Worm (Caenorhabditis elegans): ENCODE results near the gene nspb-8.
A peak's percentile ranks its signal among the peaks of the same experiment; 100 is the strongest.

Gene nspb-8

DNA sequence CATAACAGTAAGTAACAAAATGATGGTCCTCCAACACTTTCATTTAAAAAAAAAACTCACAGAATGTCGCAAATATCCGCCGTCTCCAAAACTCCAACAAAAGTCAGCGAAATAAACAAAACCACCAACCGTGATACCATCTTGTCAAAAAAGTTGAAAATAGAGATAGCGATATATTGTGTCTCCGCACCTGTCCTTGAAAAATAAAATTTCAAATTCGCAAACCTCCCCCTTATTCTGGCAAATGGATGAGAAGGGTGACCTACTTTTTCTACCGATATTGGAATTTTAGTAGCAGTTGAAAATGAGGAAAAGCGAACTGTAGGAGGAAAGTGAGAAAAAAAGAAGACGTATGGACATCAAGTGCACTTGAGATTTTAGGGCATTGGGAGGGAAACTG is 25.0 kb upstream of the nspb-8 start, which contains the start of gene F19H8.2:
TSS of gene F19H8.2 (minus strand) at position 391 of the 400 bp plus-strand sequence.
- 0 out of 2 replicates have a peak, but pooled peaks have one; percentile 34 for TF ChIP-seq Y53G8AR.9 (GFP tag; conservative IDR thresholded peaks at IDR 0.05)
- no peak for TF ChIP-seq F55B11.4 (tag; optimal IDR thresholded peaks at IDR 0.05; ENCODE audit: borderline replicate concordance, insufficient read depth)
- no peak for TF ChIP-seq lag-1 (GFP tag; IDR thresholded peaks at IDR 0.05)
- TF ChIP-seq ceh-27 (GFP tag; optimal IDR thresholded peaks at IDR 0.05): peak; percentile 32

DNA sequence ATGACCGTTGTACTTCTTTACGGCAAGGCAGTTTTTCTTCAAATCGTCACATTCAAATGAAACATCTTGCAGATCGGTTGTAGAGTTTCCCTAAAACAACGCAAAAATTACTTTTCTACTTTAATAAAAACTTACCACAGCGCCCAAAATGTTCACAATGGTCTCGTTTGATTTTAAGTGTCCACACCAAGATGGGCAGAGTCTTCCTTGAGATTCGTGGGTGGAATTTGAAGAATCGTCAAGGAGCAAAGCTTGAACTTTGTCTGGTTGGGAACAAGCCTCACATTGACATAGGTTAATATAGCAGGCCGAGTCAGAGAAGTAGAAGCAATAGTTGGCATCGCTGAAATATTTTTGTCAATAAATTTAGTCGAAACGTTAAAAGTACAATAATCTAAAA is 24.6 kb upstream of the nspb-8 start:
- TF ChIP-seq F39B2.1 (GFP tag; IDR thresholded peaks at IDR 0.05): no peak
- TF ChIP-seq zim-3 (tag; optimal IDR thresholded peaks at IDR 0.05): no peak
- TF ChIP-seq aptf-2 (GFP tag; conservative IDR thresholded peaks at IDR 0.05): no peak
- no peak for TF ChIP-seq Y53F4B.3 (GFP tag; IDR thresholded peaks at IDR 0.05)
- TF ChIP-seq lin-26 (GFP tag; IDR thresholded peaks at IDR 0.05): no peak
- TF ChIP-seq F37B4.10 (GFP tag; IDR thresholded peaks at IDR 0.05): no peak
- no peak for TF ChIP-seq sdz-38 (tag; optimal IDR thresholded peaks at IDR 0.05)
- TF ChIP-seq ceh-27 (GFP tag; optimal IDR thresholded peaks at IDR 0.05): no peak
- TF ChIP-seq B0035.1 (tag; optimal IDR thresholded peaks at IDR 0.05): no peak
- TF ChIP-seq ceh-40 (GFP tag; IDR thresholded peaks at IDR 0.05): no peak

DNA sequence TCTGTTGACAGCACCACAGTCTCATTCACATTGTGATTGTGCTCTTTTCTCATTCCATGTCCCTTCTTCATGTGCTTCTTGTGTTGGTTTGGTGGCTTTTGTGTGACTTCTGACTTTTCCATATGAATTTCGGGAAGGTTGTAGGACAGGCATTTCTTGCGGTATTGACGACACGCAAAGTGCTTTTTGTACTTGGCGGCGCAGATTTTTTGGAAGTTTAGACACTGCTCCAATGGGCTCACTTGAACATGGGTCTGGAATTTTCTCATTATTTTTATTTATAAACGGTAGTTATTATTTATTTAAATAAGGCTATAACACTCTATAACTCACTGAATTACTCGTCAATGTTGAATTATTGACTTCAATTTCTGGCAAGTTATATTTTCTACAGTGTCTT is 23.8 kb upstream of the nspb-8 start:
- no peak for TF ChIP-seq lin-26 (GFP tag; IDR thresholded peaks at IDR 0.05)
- TF ChIP-seq ets-4 (GFP tag; optimal IDR thresholded peaks at IDR 0.05): no peak
- TF ChIP-seq ama-1 (optimal IDR thresholded peaks at IDR 0.05): peak; percentile 60
- no peak for TF ChIP-seq ama-1 (GFP tag; optimal IDR thresholded peaks at IDR 0.05)

DNA sequence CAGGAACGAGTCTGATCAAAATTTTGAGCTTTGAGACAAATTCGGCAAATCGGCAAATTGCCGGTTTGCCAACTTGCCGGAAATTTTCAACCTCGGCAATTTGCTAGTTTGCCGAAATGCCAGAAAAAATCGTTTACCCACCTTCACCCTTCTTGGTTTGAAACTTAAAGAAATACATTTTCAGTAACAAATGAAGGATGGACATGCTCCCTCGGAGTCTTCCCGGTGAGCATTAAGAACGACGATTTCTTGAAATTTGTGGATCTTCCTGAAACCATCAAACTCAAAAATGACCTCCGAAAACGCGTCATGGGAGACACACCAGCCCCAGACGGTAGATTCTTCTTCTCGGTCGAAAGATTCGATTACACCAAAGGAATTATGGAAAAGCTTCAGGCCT is 22.3 kb upstream of the nspb-8 start:
- TF ChIP-seq F57A8.1 (GFP tag; optimal IDR thresholded peaks at IDR 0.05): no peak

DNA sequence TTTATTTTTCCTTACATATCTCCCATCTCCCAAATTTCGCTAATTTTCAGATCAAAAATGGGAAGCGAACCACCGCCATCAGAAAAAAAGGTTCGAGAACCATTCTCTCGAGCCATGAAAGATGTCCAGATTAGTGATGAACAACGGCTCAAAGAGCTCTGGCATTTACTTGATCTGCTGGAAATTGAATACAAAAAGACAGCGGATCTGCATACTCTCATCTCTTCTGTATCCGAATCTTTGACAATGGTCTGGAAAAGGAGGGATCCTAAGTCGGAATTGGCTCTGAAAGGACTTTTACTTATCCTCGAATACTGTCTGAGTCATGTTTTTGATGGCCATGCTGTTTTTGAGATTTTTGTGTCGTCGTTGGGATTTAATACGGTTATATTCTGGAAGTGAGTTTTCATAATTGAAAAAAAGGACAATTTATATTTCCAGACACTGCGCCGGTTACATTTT is 20.4 kb upstream of the nspb-8 start, which contains the start of gene tps-2:
TSS of gene tps-2 (plus strand) at position 51 of the 462 bp plus-strand sequence.
- TF ChIP-seq nfyb-1 (GFP tag; IDR thresholded peaks at IDR 0.05) (no peak), efl-1 (GFP tag; optimal IDR thresholded peaks at IDR 0.05) (no peak), dox-1 (GFP tag; IDR thresholded peaks at IDR 0.05) (0 out of 2 replicates have a peak, but pooled peaks have one; percentile 4), ama-1 (optimal IDR thresholded peaks at IDR 0.05) (peak; percentile 84), ama-1 (GFP tag; optimal IDR thresholded peaks at IDR 0.05) (no peak), F39B2.1 (GFP tag; IDR thresholded peaks at IDR 0.05) (no peak), ekl-4 (GFP tag; IDR thresholded peaks at IDR 0.05) (no peak), rec-8 (tag; optimal IDR thresholded peaks at IDR 0.05) (no peak), ztf-26 (tag; optimal IDR thresholded peaks at IDR 0.05) (no peak), let-607 (tag; optimal IDR thresholded peaks at IDR 0.05) (peak in 1 of 2 experiments; percentile 6), lin-35 (GFP tag; optimal IDR thresholded peaks at IDR 0.05) (no peak)

DNA sequence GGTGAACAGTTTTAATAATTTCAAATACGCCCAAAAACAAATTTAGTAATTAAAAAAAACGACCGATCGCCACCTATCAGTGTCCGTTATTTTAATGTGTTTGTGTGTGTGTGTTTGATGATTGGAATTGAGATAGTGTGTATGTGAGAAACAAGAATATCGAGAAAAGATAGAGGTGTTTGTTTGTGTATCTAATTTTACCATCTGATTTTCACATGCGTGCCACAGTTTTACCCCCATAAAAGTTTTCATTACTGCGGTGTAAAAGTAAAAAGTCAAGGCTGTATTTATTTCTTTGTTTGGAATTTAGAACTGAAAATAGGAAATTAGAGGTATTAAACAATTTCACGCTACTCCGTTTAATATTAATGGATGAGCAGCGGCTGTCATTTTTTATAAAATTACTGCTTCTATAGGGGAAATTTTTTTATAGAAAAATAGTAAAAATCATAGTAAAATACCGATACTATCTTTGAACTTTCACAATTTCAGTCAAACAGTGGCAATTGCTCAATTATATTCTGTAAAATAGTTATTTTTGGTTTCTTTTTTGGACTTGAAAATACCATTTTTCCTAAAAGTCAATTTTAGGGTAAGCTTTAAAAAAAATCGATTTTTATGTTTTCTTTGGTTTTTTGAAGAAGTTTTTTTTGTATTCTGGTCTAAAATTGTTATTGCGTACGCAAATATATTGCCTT is 19.6 kb upstream of the nspb-8 start:
- TF ChIP-seq ZK185.1 (tag; optimal IDR thresholded peaks at IDR 0.05; ENCODE audit: poor library complexity, severe bottlenecking) (no peak), ztf-3 (GFP tag; optimal IDR thresholded peaks at IDR 0.05) (peak; percentile 32), nhr-27 (tag; optimal IDR thresholded peaks at IDR 0.05) (no peak), Y67H2A.10 (GFP tag; conservative IDR thresholded peaks at IDR 0.05) (no peak), nhr-80 (tag; optimal IDR thresholded peaks at IDR 0.05) (peak; percentile 16), zim-3 (tag; optimal IDR thresholded peaks at IDR 0.05) (no peak), chd-7 (tag; optimal IDR thresholded peaks at IDR 0.05) (peak; percentile 1), ama-1 (optimal IDR thresholded peaks at IDR 0.05) (peak; percentile 36), ama-1 (GFP tag; optimal IDR thresholded peaks at IDR 0.05) (no peak), him-1 (tag; optimal IDR thresholded peaks at IDR 0.05) (no peak), aptf-2 (GFP tag; conservative IDR thresholded peaks at IDR 0.05) (no peak), lin-54 (GFP tag; optimal IDR thresholded peaks at IDR 0.05) (no peak), pbrm-1 (GFP tag; IDR thresholded peaks at IDR 0.05) (0 out of 2 replicates have a peak, but pooled peaks have one; percentile 14), gei-17 (GFP tag; optimal IDR thresholded peaks at IDR 0.05) (no peak), C17E4.6 (GFP tag; IDR thresholded peaks at IDR 0.05) (no peak), T26A5.8 (tag; optimal IDR thresholded peaks at IDR 0.05) (no peak)

Data from whole organism, young adult.